Worm (Caenorhabditis elegans) whole organism, mixed stage, embryonic: ENCODE results near the gene nuc-1.

Experiments used
- bed-3 ChIP-seq: fragments of 200-800 bp; sonication (Bioruptor generic); optimal IDR thresholded peaks from 3 replicates; lab custom pipeline; 2018; ENCODE audit warnings: mild to moderate bottlenecking, missing genetic modification characterization, moderate library complexity, missing compliant biosample characterization
- blmp-1 ChIP-seq: fragments of 150-350 bp; optimal IDR thresholded peaks from 2 replicates; lab custom pipeline; 2014; ENCODE audit warnings: missing biosample characterization, missing genetic modification characterization
- ceh-39 ChIP-seq: fragments of 150-350 bp; optimal IDR thresholded peaks from 2 replicates; lab custom pipeline; 2014; ENCODE audit warnings: missing biosample characterization, missing genetic modification characterization
- ceh-83 ChIP-seq: fragments of 200-800 bp; sonication (Bioruptor generic); optimal IDR thresholded peaks from 2 replicates; lab custom pipeline; 2018; ENCODE audit warnings: mild to moderate bottlenecking, missing genetic modification characterization, missing compliant biosample characterization
- ces-1 ChIP-seq: fragments of 150-350 bp; optimal IDR thresholded peaks from 2 replicates; lab custom pipeline; 2014; ENCODE audit warnings: missing biosample characterization, missing genetic modification reagents, missing genetic modification characterization
- cnd-1 ChIP-seq: fragments of 200-800 bp; sonication (Bioruptor generic); optimal IDR thresholded peaks from 2 replicates; lab custom pipeline; 2018; ENCODE audit warnings: mild to moderate bottlenecking, missing genetic modification characterization, missing compliant biosample characterization
- drap-1 ChIP-seq: fragments of 200-800 bp; sonication (Bioruptor generic); optimal IDR thresholded peaks from 3 replicates; lab custom pipeline; 2018; ENCODE audit warnings: mild to moderate bottlenecking, missing genetic modification characterization, missing compliant biosample characterization
- elt-3 ChIP-seq: fragments of 150-350 bp; optimal IDR thresholded peaks from 2 replicates; lab custom pipeline; 2014; ENCODE audit warnings: missing biosample characterization, missing genetic modification characterization
- ham-2 ChIP-seq: fragments of 200-800 bp; sonication (Bioruptor generic); optimal IDR thresholded peaks from 2 replicates; lab custom pipeline; 2018; ENCODE audit warnings: mild to moderate bottlenecking, missing genetic modification characterization, missing compliant biosample characterization
- lin-13 ChIP-seq: fragments of 150-350 bp; optimal IDR thresholded peaks from 2 replicates; lab custom pipeline; 2014; ENCODE audit warnings: missing biosample characterization, missing genetic modification characterization
- lin-32 ChIP-seq: fragments of 200-800 bp; sonication (Bioruptor generic); optimal IDR thresholded peaks from 2 replicates; lab custom pipeline; 2018; ENCODE audit warnings: mild to moderate bottlenecking, missing genetic modification characterization, missing compliant biosample characterization
- lsy-2 ChIP-seq: fragments of 150-350 bp; optimal IDR thresholded peaks from 2 replicates; lab custom pipeline; 2014; ENCODE audit warnings: missing biosample characterization, missing genetic modification characterization
- mab-5 ChIP-seq: fragments of 150-350 bp; optimal IDR thresholded peaks from 2 replicates; lab custom pipeline; 2014; ENCODE audit warnings: missing biosample characterization, missing genetic modification characterization
- mep-1 ChIP-seq: fragments of 150-350 bp; optimal IDR thresholded peaks from 2 replicates; lab custom pipeline; 2017; ENCODE audit warnings: missing biosample characterization, missing genetic modification reagents, missing genetic modification characterization, inconsistent platforms
- mls-2 ChIP-seq: sonication (generic microtip); optimal IDR thresholded peaks from 2 replicates; lab custom pipeline; 2016; ENCODE audit warnings: mild to moderate bottlenecking, missing genetic modification characterization, moderate library complexity, missing compliant biosample characterization
- nhr-12 ChIP-seq: fragments of 150-350 bp; optimal IDR thresholded peaks from 2 replicates; lab custom pipeline; 2014; ENCODE audit warnings: missing biosample characterization, missing genetic modification characterization
- nhr-2 ChIP-seq: fragments of 150-350 bp; optimal IDR thresholded peaks from 2 replicates; lab custom pipeline; 2014; ENCODE audit warnings: missing biosample characterization, missing genetic modification characterization
- nhr-237 ChIP-seq: fragments of 150-350 bp; optimal IDR thresholded peaks from 2 replicates; lab custom pipeline; 2014; ENCODE audit warnings: missing biosample characterization, missing genetic modification characterization
- nhr-28 ChIP-seq: fragments of 150-350 bp; optimal IDR thresholded peaks from 2 replicates; lab custom pipeline; 2014; ENCODE audit warnings: missing biosample characterization, missing genetic modification characterization
- nhr-76 ChIP-seq: sonication (generic microtip); optimal IDR thresholded peaks from 2 replicates; lab custom pipeline; 2017; ENCODE audit warnings: missing biosample characterization, missing genetic modification characterization
- pha-4 ChIP-seq: fragments of 150-350 bp; optimal IDR thresholded peaks from 2 replicates; lab custom pipeline; 2018; ENCODE audit warnings: missing biosample characterization, missing genetic modification reagents, missing genetic modification characterization
- sem-2 ChIP-seq: fragments of 200-800 bp; sonication (Bioruptor generic); optimal IDR thresholded peaks from 2 replicates; lab custom pipeline; 2018; ENCODE audit warnings: mild to moderate bottlenecking, missing genetic modification characterization, missing compliant biosample characterization
- snpc-4 ChIP-seq: fragments of 150-350 bp; optimal IDR thresholded peaks from 2 replicates; lab custom pipeline; 2014; ENCODE audit warnings: missing biosample characterization, missing genetic modification characterization
- sptf-1 ChIP-seq: sonication (generic microtip); optimal IDR thresholded peaks from 2 replicates; lab custom pipeline; 2017; ENCODE audit warnings: mild to moderate bottlenecking, missing genetic modification characterization, moderate library complexity, missing compliant biosample characterization
- tbx-8 ChIP-seq: fragments of 200-800 bp; sonication (Bioruptor generic); optimal IDR thresholded peaks from 2 replicates; lab custom pipeline; 2018; ENCODE audit warnings: mild to moderate bottlenecking, missing genetic modification characterization, moderate library complexity, missing compliant biosample characterization
- unc-39 ChIP-seq: fragments of 150-350 bp; optimal IDR thresholded peaks from 2 replicates; lab custom pipeline; 2014; ENCODE audit warnings: missing biosample characterization, missing genetic modification characterization
- unc-62 ChIP-seq: fragments of 150-350 bp; optimal IDR thresholded peaks from 2 replicates; lab custom pipeline; 2014; ENCODE audit warnings: missing biosample characterization, missing genetic modification reagents, missing genetic modification characterization
- zip-8 ChIP-seq: fragments of 150-350 bp; optimal IDR thresholded peaks from 2 replicates; lab custom pipeline; 2014; ENCODE audit warnings: missing biosample characterization, missing genetic modification characterization

Gene nuc-1

DNA sequence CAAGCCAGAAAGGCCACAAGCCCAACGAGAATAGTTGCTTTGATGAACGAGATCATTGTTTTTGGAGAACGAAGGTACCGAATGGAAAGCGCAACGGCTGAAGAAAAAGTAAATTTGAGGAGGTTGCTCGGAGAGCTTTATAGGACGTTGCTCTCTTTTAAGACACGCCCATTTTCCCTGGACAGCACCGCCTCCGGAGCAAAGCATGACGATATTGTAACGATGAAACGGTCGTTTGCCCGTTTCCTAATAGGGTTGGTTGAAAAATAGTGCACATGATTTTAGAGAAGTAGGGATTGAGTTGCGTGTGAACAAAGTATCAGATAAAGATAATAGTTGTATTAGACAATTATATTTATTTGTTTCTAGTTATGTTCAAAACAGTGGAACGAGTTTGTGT, 16.6 kb upstream of the nuc-1 start, which contains the start of gene C07B5.3:
Gene C07B5.3, minus strand, starts transcription at position 101 of the 400 bp plus-strand sequence.
- TF ChIP-seq pha-4 (tag; lab: Kevin White, UChicago) (no peak), sem-2 (GFP tag; lab: Kevin White, UChicago) (no peak), bed-3 (GFP tag; lab: Kevin White, UChicago) (no peak), ceh-39 (no peak), lin-32 (no peak), nhr-237 (no peak), sptf-1 (tag; lab: Kevin White, UChicago) (no peak), elt-3 (tag; lab: Kevin White, UChicago) (no peak), lsy-2 (tag; lab: Kevin White, UChicago) (no peak), drap-1 (no peak), unc-62 (GFP tag; lab: Kevin White, UChicago) (no peak), tbx-8 (GFP tag; lab: Kevin White, UChicago) (no peak), blmp-1 (tag; lab: Kevin White, UChicago) (no peak), mep-1 (no peak), nhr-12 (tag; lab: Kevin White, UChicago) (no peak), ceh-83 (GFP tag; lab: Kevin White, UChicago) (no peak), cnd-1 (tag; lab: Kevin White, UChicago) (no peak), lin-13 (no peak), snpc-4 (tag; lab: Kevin White, UChicago) (no peak)

ce11 chrX:9527898-9528297, 11.8 kb upstream of the nuc-1 start:
- TF ChIP-seq nhr-12 (tag; lab: Kevin White, UChicago): no peak
- TF ChIP-seq pha-4 (tag; lab: Kevin White, UChicago): no peak

ce11 chrX:9529360-9529759, 10.3 kb upstream of the nuc-1 start, which contains the start of gene C07B5.4:
C07B5.4 (plus strand) TSS chrX:9529660.
- TF ChIP-seq nhr-28 (tag; lab: Kevin White, UChicago): no peak
- no peak for TF ChIP-seq blmp-1 (tag; lab: Kevin White, UChicago)
- TF ChIP-seq mls-2 (tag; lab: Kevin White, UChicago): no peak
- no peak for TF ChIP-seq snpc-4 (tag; lab: Kevin White, UChicago)
- no peak for TF ChIP-seq lin-32
- TF ChIP-seq nhr-2 (tag; lab: Kevin White, UChicago): no peak
- no peak for TF ChIP-seq ham-2 (GFP tag; lab: Kevin White, UChicago)
- no peak for TF ChIP-seq unc-62 (GFP tag; lab: Kevin White, UChicago)
- no peak for TF ChIP-seq ceh-83 (GFP tag; lab: Kevin White, UChicago)
- no peak for TF ChIP-seq nhr-76 (tag; lab: Kevin White, UChicago)
- no peak for TF ChIP-seq bed-3 (GFP tag; lab: Kevin White, UChicago)

DNA sequence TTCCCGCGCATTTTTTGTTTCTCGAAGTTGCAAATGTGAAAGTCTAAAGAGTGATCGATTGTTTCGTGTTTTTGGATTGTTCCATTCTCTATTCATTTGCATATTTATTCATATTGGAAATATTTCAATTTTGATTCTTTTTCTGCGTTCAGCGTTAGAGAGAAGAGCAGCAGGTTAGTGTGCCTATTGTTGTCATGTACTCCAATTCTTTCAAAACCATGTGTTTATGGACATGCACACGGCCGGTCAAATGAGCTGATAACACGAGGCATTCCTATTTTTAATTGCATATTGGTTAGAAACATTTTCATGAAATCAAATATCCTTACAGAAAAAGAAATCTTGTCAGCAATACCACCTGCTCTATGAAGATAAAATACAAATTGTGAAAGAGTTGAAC, 8.1 kb upstream of the nuc-1 start:
- TF ChIP-seq mls-2 (tag; lab: Kevin White, UChicago): no peak
- no peak for TF ChIP-seq ceh-39
- TF ChIP-seq sptf-1 (tag; lab: Kevin White, UChicago): no peak
- no peak for TF ChIP-seq mab-5 (tag; lab: Kevin White, UChicago)
- no peak for TF ChIP-seq lin-13
- no peak for TF ChIP-seq nhr-2 (tag; lab: Kevin White, UChicago)
- TF ChIP-seq zip-8: no peak
- TF ChIP-seq, all 35 proteins: peak for 0

DNA sequence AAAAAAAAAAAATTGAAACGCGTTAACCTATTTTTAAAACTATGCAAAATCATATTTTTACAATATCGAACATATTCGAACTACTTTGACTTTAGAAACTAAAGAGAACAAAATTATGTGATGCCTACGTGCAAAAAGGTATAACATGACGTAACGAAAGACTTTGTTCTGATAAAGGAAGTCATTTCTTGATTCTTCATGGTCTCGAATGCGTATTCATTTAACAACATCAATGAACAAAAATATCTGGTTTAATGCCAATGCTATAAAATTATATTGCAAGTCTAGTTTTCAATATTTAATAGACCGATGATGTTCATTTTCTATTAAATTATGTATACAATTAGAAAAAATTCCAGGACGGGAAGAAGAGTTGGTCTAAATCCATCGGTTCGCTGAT, 3.7 kb upstream of the nuc-1 start:
- TF ChIP-seq unc-39 (tag; lab: Kevin White, UChicago): no peak
- no peak for TF ChIP-seq ces-1
- no peak for TF ChIP-seq nhr-28 (tag; lab: Kevin White, UChicago)

- TF ChIP-seq elt-3 (tag; lab: Kevin White, UChicago): no peak
- no peak for TF ChIP-seq ceh-83 (GFP tag; lab: Kevin White, UChicago)
These were observed 3.0 kb upstream of the nuc-1 start, which contains the start of gene C07B5.8 for ce11 chrX:9536665-9537064. C07B5.8 (minus strand) TSS chrX:9536765.

DNA sequence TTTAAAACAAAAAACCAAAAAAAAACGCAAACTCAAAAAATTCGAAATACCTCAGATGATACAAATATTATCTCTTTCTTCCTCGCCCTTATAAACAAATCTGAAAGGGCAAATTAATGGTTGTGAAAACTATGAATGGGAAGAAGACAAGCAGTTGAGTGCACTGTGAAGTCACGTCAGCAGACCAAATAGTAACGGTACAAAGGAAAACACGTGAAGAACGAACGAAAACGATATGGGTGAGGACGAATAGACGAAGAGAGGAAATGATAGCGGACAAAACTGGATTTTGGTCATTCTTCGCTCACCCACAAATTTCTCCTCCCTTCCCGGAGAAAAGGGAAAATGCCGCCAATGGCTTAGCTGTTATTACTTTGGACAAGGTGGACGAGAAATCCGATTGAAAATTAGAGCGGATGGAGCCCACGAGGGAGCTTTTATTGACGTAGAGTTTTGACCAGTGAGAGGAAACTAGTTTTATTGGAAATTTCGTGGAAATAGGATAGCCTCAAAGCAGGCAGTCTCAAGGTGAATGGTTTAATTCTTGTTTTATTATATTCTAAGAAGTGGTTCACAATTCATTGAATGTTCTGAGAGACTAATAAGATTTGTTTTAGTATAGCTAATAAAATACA, 2.0 kb upstream of the nuc-1 start:
- TF ChIP-seq elt-3 (tag; lab: Kevin White, UChicago): no peak
- TF ChIP-seq lin-32: no peak
- TF ChIP-seq blmp-1 (tag; lab: Kevin White, UChicago): no peak
- TF ChIP-seq unc-62 (GFP tag; lab: Kevin White, UChicago): no peak
- TF ChIP-seq, all 35 proteins: peak for 0
